Fruit fly (Drosophila melanogaster): Measurements from ENCODE around the gene CG8838.
A peak's percentile ranks its signal among the peaks of the same experiment; 100 is the strongest.
"Not testable (repeated sequence)": the region's sequence is repeated elsewhere in the genome, so short reads cannot be mapped to it uniquely, and the experiment has no call there.

The CG8838 gene

DNA sequence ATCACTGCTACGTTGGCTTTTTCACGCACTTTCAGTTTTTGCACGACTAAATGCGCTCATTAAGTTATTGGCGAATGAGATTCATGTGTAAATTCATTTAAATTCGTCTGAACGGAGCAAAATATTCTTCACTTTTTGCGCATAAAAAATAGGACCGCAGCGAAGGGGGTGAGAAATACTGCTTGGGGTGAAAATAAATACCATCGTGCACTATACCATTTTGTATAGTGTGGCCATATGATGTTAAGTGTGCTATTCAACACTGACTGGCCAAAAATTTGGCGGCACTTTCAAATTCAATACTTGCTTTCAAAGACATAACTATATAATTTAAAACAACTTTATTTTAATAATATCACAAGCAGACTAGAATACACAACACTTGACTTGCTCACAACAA, 15.8 kb downstream of the CG8838 start, which contains the start of gene GramD1B:
Gene GramD1B, minus strand, starts transcription at position 131 of the 400 bp plus-strand sequence.
- peak; percentile 12 for TF ChIP-seq noc (tag; optimal IDR thresholded peaks at IDR 0.05)

DNA sequence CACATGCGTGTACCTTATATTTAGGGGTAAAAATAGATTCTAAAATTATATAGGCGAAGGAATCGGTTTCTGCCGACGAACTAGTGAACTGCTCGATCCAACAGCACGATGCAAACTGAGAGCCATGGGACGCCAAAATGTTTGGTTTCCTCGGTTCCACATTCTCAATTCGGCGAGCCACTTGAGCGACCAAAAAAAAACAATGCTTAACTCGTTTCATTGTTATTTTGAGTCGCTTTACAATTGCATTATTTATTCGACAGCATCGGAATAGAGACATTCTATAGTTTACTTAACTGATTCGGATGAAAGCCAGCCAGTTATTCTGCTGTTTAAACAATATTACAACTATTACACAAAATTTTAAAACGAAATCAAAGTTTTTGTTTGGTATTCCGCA, 18.2 kb downstream of the CG8838 start, which contains the start of gene CG15412:
Gene CG15412, minus strand, starts transcription at position 101 of the 400 bp plus-strand sequence.
- TF ChIP-seq noc (tag; optimal IDR thresholded peaks at IDR 0.05) = no peak

DNA sequence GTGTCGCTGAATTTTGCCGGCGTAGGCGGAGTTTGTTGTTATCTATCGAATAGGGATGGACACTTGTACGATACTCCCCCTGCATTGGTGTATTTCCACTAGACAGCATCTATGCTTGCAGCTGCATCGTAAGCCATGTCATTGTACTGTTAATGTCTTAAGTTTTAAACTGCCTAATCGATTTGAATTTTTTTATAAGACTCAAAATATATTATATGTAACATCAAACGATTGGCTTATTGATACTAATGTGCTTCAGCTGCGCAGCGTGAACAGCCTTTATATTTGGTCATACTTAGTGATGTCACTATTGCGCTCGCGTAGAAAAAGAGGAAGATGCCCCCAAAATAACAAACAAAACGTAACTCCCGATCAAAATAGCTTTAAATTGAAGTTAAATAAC, 19.2 kb downstream of the CG8838 start, which contains the start of the genes CG9662 and Ptpa:
Gene CG9662, minus strand, starts transcription at position 54 of the 403 bp plus-strand sequence.
Gene Ptpa, plus strand, starts transcription at position 319 of the 403 bp plus-strand sequence.
- no peak for TF ChIP-seq noc (tag; optimal IDR thresholded peaks at IDR 0.05)

DNA sequence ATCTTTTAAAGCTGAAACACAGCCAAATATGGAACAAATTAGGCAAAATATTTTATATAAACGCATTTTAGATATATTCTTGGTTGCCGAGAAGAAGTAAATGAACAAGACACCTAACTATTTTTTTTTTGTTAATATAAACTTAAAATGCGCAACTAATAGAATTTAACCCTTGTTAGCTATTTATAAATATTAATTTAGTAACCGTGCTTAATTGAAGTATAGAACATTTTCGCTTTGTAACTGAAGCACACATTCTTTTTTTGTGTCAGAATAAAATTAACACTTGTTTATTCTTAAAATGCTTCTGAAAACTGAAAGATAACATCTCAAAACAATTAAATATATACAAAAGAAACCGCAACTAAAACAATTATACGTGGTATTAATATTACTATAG, 30.2 kb downstream of the CG8838 start, which contains the start of gene Sfp23F:
Gene Sfp23F, minus strand, starts transcription at position 101 of the 400 bp plus-strand sequence.
- no peak for TF ChIP-seq noc (tag; optimal IDR thresholded peaks at IDR 0.05)

DNA sequence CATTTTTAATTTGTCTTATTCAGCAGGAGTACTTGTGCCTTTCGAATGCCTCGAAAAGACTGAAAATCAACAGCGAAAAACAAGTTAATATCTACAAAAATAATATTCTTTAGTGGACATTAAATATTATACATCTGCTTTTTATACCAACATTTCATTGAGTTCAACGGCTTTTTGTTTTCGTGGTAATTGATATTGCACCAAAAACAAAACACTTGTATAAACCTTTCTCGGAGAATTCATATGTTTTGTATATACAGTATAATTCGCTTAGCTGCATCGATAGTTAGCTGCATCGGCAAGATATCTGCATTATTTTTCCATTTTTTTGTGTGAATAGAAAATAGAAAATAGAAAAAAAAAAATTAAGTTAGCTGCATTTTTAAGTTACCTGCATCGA, 30.9 kb downstream of the CG8838 start, which contains the start of gene CG42460:
Gene CG42460, minus strand, starts transcription at position 101 of the 400 bp plus-strand sequence.
- TF ChIP-seq noc (tag; optimal IDR thresholded peaks at IDR 0.05) = not testable (repeated sequence)

dm6 chr2L:3397594-3398073, 40.2 kb downstream of the CG8838 start, which contains the start of gene CG34175:
TSS of gene CG34175 (plus strand) at chr2L:3398023.
- no peak for TF ChIP-seq noc (tag; optimal IDR thresholded peaks at IDR 0.05)

- no peak for TF ChIP-seq noc (tag; optimal IDR thresholded peaks at IDR 0.05)
Observed at dm6 chr2L:3407722-3408121, 50.3 kb downstream of the CG8838 start.

All from whole organism, larva.